Worm (Caenorhabditis elegans) whole organism, L4 larva: ENCODE data around the gene clc-13.

Experiments used
- F44E2.7 ChIP-seq: fragments of 200-800 bp; sonication (Bioruptor generic); IDR thresholded peaks from 2 replicates; pipeline ENCODE4 v2.1.2; 2022; ENCODE audit warnings: missing genetic modification characterization, missing compliant biosample characterization
- T20F7.1 ChIP-seq: fragments of 200-800 bp; sonication (Bioruptor generic); optimal IDR thresholded peaks from 2 replicates; lab custom pipeline; 2018; ENCODE audit warnings: mild to moderate bottlenecking, missing genetic modification characterization, missing compliant biosample characterization
- ceh-82 ChIP-seq: sonication (generic microtip); optimal IDR thresholded peaks from 2 replicates; lab custom pipeline; 2017; ENCODE audit warnings: missing biosample characterization, missing genetic modification characterization
- egl-27 ChIP-seq: sonication (generic microtip); optimal IDR thresholded peaks from 3 replicates; lab custom pipeline; 2017; ENCODE audit warnings: missing biosample characterization, missing genetic modification reagents, missing genetic modification characterization
- hlh-11 ChIP-seq: fragments of 200-800 bp; sonication (Bioruptor generic); optimal IDR thresholded peaks from 2 replicates; lab custom pipeline; 2018; ENCODE audit warnings: mild to moderate bottlenecking, missing genetic modification characterization, missing compliant biosample characterization
- lin-39 ChIP-seq: fragments of 150-350 bp; optimal IDR thresholded peaks from 2 replicates; lab custom pipeline; 2014; ENCODE audit warnings: missing biosample characterization, missing genetic modification reagents, missing genetic modification characterization
- madf-5 ChIP-seq, 2 experiments: fragments of 200-800 bp; sonication (Bioruptor generic); IDR thresholded peaks; 2 replicates each; pipeline ENCODE4 v1.3.6; 2022; ENCODE audit warnings: missing compliant biosample characterization in 2 of 2, missing genetic modification characterization in 2 of 2
- madf-9 ChIP-seq: fragments of 200-800 bp; sonication (Bioruptor generic); conservative IDR thresholded peaks from 2 replicates; pipeline ENCODE4 v1.3.6; 2022; ENCODE audit warnings: missing genetic modification reagents, missing genetic modification characterization, missing compliant biosample characterization
- mxl-3 ChIP-seq: fragments of 200-800 bp; sonication (Bioruptor generic); optimal IDR thresholded peaks from 2 replicates; lab custom pipeline; 2018; ENCODE audit warnings: mild to moderate bottlenecking, missing genetic modification characterization, missing compliant biosample characterization
- nhr-111 ChIP-seq: fragments of 200-800 bp; sonication (Bioruptor generic); optimal IDR thresholded peaks from 2 replicates; lab custom pipeline; 2018; ENCODE audit warnings: mild to moderate bottlenecking, missing genetic modification characterization, missing compliant biosample characterization
- nhr-237 ChIP-seq: sonication (generic microtip); optimal IDR thresholded peaks from 2 replicates; lab custom pipeline; 2017; ENCODE audit warnings: missing biosample characterization, missing genetic modification characterization
- pha-4 ChIP-seq, 2 experiments: fragments of 150-350 bp in 1 of 2; fragments of 200-800 bp in 1 of 2; sonication (Bioruptor generic) in 1 of 2; IDR thresholded peaks in 1 of 2; optimal IDR thresholded peaks in 1 of 2; 2 replicates each; pipeline versions ENCODE4 v1.3.6 to Lab custom; 2014 to 2022; ENCODE audit warnings: missing genetic modification characterization in 2 of 2, missing genetic modification reagents in 2 of 2, missing biosample characterization in 1 of 2, missing compliant biosample characterization in 1 of 2
- php-3 ChIP-seq: fragments of 200-800 bp; sonication (Bioruptor generic); IDR thresholded peaks from 2 replicates; pipeline ENCODE4 v1.3.6; 2022; ENCODE audit warnings: missing genetic modification reagents, missing genetic modification characterization, missing compliant biosample characterization
- unc-62 ChIP-seq, 3 experiments: fragments of 150-350 bp in 1 of 3; sonication (generic microtip); optimal IDR thresholded peaks in 2 of 3; peaks in 1 of 3; 1 replicate in 1 of 3; 2 replicates in 2 of 3; lab custom pipeline; 2014 to 2017; ENCODE audit warnings: missing biosample characterization in 3 of 3, missing genetic modification characterization in 3 of 3, missing genetic modification reagents in 3 of 3, missing genotype in 1 of 3

The clc-13 gene

DNA sequence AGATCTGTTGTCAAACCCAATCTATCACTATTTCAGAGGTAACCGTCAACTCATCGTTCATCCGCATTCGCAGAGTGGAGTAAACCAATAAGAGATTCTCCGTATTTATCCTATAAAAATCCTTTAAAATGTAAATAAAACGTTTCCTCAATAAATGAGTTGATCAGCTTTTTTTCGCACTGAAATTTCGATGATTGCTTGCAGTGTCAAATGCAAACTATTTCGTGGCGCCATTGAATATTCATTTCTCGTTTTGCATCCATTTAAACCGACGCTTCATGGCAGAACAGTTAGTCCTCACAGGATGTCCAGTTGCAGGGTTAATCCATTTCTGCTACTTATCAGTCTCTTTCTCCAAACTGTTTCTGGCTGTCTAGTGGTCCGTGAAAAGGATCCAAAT, 47.4 kb downstream of the clc-13 start, which contains the start of gene F28B1.9:
Gene F28B1.9, plus strand, starts transcription at position 301 of the 400 bp plus-strand sequence.
- TF ChIP-seq egl-27 (tag; lab: Kevin White, UChicago), result no peak
- peak in 1 of 2 experiments; percentile 15 for TF ChIP-seq unc-62 (GFP tag; optimal IDR thresholded peaks at IDR 0.05 in 1 of 2; lab: Kevin White, UChicago)
- no peak for TF ChIP-seq unc-62 (tag; optimal IDR thresholded peaks at IDR 0.05; lab: Kevin White, UChicago)

DNA sequence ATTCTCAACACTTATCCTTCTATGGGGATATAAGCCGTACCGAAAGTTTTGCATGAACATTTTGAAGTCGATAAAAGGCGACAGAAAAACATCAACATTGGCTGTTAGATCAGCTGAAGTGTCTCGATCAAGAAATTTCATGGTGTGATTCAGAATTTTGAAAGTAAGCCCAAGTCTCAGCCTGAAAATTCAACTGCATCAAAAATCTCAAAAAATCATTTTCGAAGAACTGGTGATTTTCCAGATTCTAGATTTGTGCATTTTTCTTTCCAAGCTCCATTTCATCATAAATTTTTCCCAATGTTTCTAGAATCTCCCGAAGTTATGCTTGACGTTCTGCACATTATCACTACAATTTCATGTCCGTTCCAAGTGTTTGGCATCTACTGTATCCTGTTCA, 50.5 kb downstream of the clc-13 start, which contains the start of gene srh-255:
Gene srh-255, plus strand, starts transcription at position 301 of the 400 bp plus-strand sequence.
- no peak for TF ChIP-seq madf-5 (GFP tag; IDR thresholded peaks at IDR 0.05; lab: Robert Waterston, UW)
- TF ChIP-seq php-3 (GFP tag; lab: Robert Waterston, UW), result no peak
- no peak for TF ChIP-seq T20F7.1 (GFP tag; lab: Kevin White, UChicago)
- no peak for TF ChIP-seq mxl-3 (GFP tag; lab: Kevin White, UChicago)
- TF ChIP-seq nhr-111 (GFP tag; lab: Kevin White, UChicago), result no peak
- no peak for TF ChIP-seq F44E2.7
- no peak for TF ChIP-seq lin-39 (tag; lab: Kevin White, UChicago)
- no peak for TF ChIP-seq pha-4 (GFP tag; IDR thresholded peaks at IDR 0.05; lab: Robert Waterston, UW)
- no peak for TF ChIP-seq pha-4 (tag; optimal IDR thresholded peaks at IDR 0.05; lab: Kevin White, UChicago)
- TF ChIP-seq hlh-11 (tag; lab: Kevin White, UChicago), result no peak
- no peak for TF ChIP-seq nhr-237 (tag; lab: Kevin White, UChicago)
- TF ChIP-seq madf-9 (GFP tag; lab: Robert Waterston, UW), result no peak
- TF ChIP-seq ceh-82 (tag; lab: Kevin White, UChicago), result no peak
